Worm (Caenorhabditis elegans) whole organism, L4/young adult: ENCODE results near the gene Y57G11C.36.

Experiments used
- dao-5 ChIP-seq: sonication (generic microtip); optimal IDR thresholded peaks from 2 replicates; lab custom pipeline; 2016; ENCODE audit warnings: missing genotype, missing genetic modification characterization, moderate library complexity, missing compliant biosample characterization
- him-1 ChIP-seq: sonication (generic microtip); optimal IDR thresholded peaks from 2 replicates; lab custom pipeline; 2016; ENCODE audit warnings: missing genotype, missing genetic modification reagents, missing genetic modification characterization, missing compliant biosample characterization

ce11 chrIV:14790579-14790978, 17.0 kb upstream of the Y57G11C.36 start:
- no peak for TF ChIP-seq him-1
- no peak for TF ChIP-seq dao-5 (tag; lab: Kevin White, UChicago)
